Fruit fly (Drosophila melanogaster) whole organism, pupa: ENCODE results near the gene CG3281.

Source experiments
- CG10348 ChIP-seq: fragments of 200-800 bp; sonication (Bioruptor generic); IDR thresholded peaks from 2 replicates; pipeline ENCODE4 v1.3.6; 2022; ENCODE audit warnings: missing biosample characterization, missing genetic modification characterization
- CG12605 ChIP-seq: fragments of 200-800 bp; sonication (Bioruptor generic); IDR thresholded peaks from 2 replicates; pipeline ENCODE4 v1.3.6; 2022; ENCODE audit warnings: missing biosample characterization, missing genetic modification characterization
- CG13204 ChIP-seq: fragments of 200-800 bp; sonication (Bioruptor generic); optimal IDR thresholded peaks from 2 replicates; lab custom pipeline; 2018; ENCODE audit warnings: missing biosample characterization, mild to moderate bottlenecking, missing genetic modification characterization, moderate library complexity
- CG14655 ChIP-seq: fragments of 200-800 bp; sonication (Bioruptor generic); optimal IDR thresholded peaks from 3 replicates; lab custom pipeline; 2017; ENCODE audit warnings: mild to moderate bottlenecking, missing biosample characterization, missing genetic modification reagents, missing genetic modification characterization
- CG15710 ChIP-seq: fragments of 200-800 bp; sonication (Bioruptor generic); optimal IDR thresholded peaks from 2 replicates; lab custom pipeline; 2018; ENCODE audit warnings: missing biosample characterization, mild to moderate bottlenecking, missing genetic modification characterization, moderate library complexity
- CG17806 ChIP-seq: fragments of 200-800 bp; sonication (Bioruptor generic); optimal IDR thresholded peaks from 2 replicates; lab custom pipeline; 2018; ENCODE audit warnings: missing biosample characterization, mild to moderate bottlenecking, missing genetic modification characterization, moderate library complexity
- CG32121 ChIP-seq: fragments of 200-800 bp; sonication (Bioruptor generic); IDR thresholded peaks from 2 replicates; pipeline ENCODE4 v1.3.6; 2022; ENCODE audit warnings: missing biosample characterization, missing genetic modification characterization
- CG34367 ChIP-seq: fragments of 200-800 bp; sonication (Bioruptor generic); optimal IDR thresholded peaks from 2 replicates; lab custom pipeline; 2018; ENCODE audit warnings: missing biosample characterization, mild to moderate bottlenecking, missing genetic modification characterization
- CG4496 ChIP-seq: fragments of 200-800 bp; sonication (Bioruptor generic); IDR thresholded peaks from 3 replicates; pipeline ENCODE4 v1.3.6; 2022; ENCODE audit warnings: missing biosample characterization, missing genetic modification characterization
- CG8159 ChIP-seq: fragments of 200-800 bp; sonication (Bioruptor generic); optimal IDR thresholded peaks from 3 replicates; lab custom pipeline; 2018; ENCODE audit warnings: missing biosample characterization, mild to moderate bottlenecking, missing genetic modification characterization, moderate library complexity
- CG8301 ChIP-seq: fragments of 200-800 bp; sonication (Bioruptor generic); optimal IDR thresholded peaks from 2 replicates; lab custom pipeline; 2018; ENCODE audit warnings: missing biosample characterization, mild to moderate bottlenecking, missing genetic modification characterization
- CG9948 ChIP-seq: fragments of 200-800 bp; sonication (Bioruptor generic); optimal IDR thresholded peaks from 2 replicates; lab custom pipeline; 2018; ENCODE audit warnings: missing biosample characterization, mild to moderate bottlenecking, missing genetic modification characterization, moderate library complexity
- D1 ChIP-seq: fragments of 200-800 bp; sonication (Bioruptor generic); optimal IDR thresholded peaks from 2 replicates; lab custom pipeline; 2018; ENCODE audit warnings: missing biosample characterization, mild to moderate bottlenecking, missing genetic modification characterization, moderate library complexity
- EcR ChIP-seq: fragments of 200-800 bp; sonication (Bioruptor generic); optimal IDR thresholded peaks from 3 replicates; lab custom pipeline; 2019; ENCODE audit warnings: missing biosample characterization, missing genetic modification characterization, mild to moderate bottlenecking, moderate library complexity, missing genetic modification reagents
- Ets98B ChIP-seq: fragments of 200-800 bp; sonication (Bioruptor generic); IDR thresholded peaks from 2 replicates; pipeline ENCODE4 v1.3.6; 2022; ENCODE audit warnings: missing biosample characterization, missing genetic modification characterization
- Pif1A ChIP-seq: fragments of 200-800 bp; sonication (Bioruptor generic); optimal IDR thresholded peaks from 3 replicates; lab custom pipeline; 2016; ENCODE audit warnings: missing biosample characterization, missing genetic modification characterization
- Pif1B ChIP-seq: fragments of 200-800 bp; sonication (Bioruptor generic); optimal IDR thresholded peaks from 3 replicates; lab custom pipeline; 2016; ENCODE audit warnings: missing biosample characterization, missing genetic modification characterization
- Snoo ChIP-seq: fragments of 200-800 bp; sonication (Bioruptor generic); optimal IDR thresholded peaks from 3 replicates; lab custom pipeline; 2017; ENCODE audit warnings: missing biosample characterization, mild to moderate bottlenecking, missing genetic modification characterization, inconsistent platforms
- fd96Ca ChIP-seq: fragments of 200-800 bp; sonication (Bioruptor generic); IDR thresholded peaks from 3 replicates; pipeline ENCODE4 v1.3.6; 2022; ENCODE audit warnings: missing biosample characterization, missing genetic modification characterization
- gl ChIP-seq: fragments of 200-800 bp; sonication (Bioruptor generic); optimal IDR thresholded peaks from 2 replicates; lab custom pipeline; 2018; ENCODE audit warnings: missing biosample characterization, mild to moderate bottlenecking, missing genetic modification characterization
- rn ChIP-seq: fragments of 200-800 bp; sonication (Bioruptor generic); IDR thresholded peaks from 2 replicates; pipeline ENCODE4 v1.3.6; 2022; ENCODE audit warnings: missing biosample characterization, missing genetic modification characterization

The CG3281 gene

dm6 chr3R:11933903-11934302, 28.7 kb downstream of the CG3281 start:
- TF ChIP-seq CG8301 (tag; lab: Kevin White, UChicago) = no peak
- TF ChIP-seq fd96Ca = no peak
- no peak for TF ChIP-seq Snoo
- TF ChIP-seq CG13204 (GFP tag; lab: Kevin White, UChicago) = no peak
- TF ChIP-seq Ets98B (GFP tag; lab: Robert Waterston, UW) = no peak
- no peak for TF ChIP-seq Pif1B
- TF ChIP-seq CG4496 (GFP tag; lab: Robert Waterston, UW) = no peak
- TF ChIP-seq CG12605 = no peak
- no peak for TF ChIP-seq D1 (tag; lab: Kevin White, UChicago)
- TF ChIP-seq CG14655 (GFP tag; lab: Kevin White, UChicago) = no peak
- no peak for TF ChIP-seq CG8159 (tag; lab: Kevin White, UChicago)

- no peak for TF ChIP-seq CG34367 (tag; lab: Kevin White, UChicago)
- TF ChIP-seq CG13204 (GFP tag; lab: Kevin White, UChicago) = no peak
- TF ChIP-seq Pif1B = no peak
- no peak for TF ChIP-seq fd96Ca
- no peak for TF ChIP-seq CG12605
- TF ChIP-seq CG14655 (GFP tag; lab: Kevin White, UChicago) = no peak
- TF ChIP-seq D1 (tag; lab: Kevin White, UChicago) = no peak
- TF ChIP-seq Snoo = no peak
- no peak for TF ChIP-seq EcR (GFP tag; lab: Kevin White, UChicago)
- no peak for TF ChIP-seq Ets98B (GFP tag; lab: Robert Waterston, UW)
- TF ChIP-seq CG4496 (GFP tag; lab: Robert Waterston, UW) = no peak
- TF ChIP-seq CG15710 (tag; lab: Kevin White, UChicago) = no peak
- no peak for TF ChIP-seq CG8159 (tag; lab: Kevin White, UChicago)
- no peak for TF ChIP-seq CG8301 (tag; lab: Kevin White, UChicago)
Observed at dm6 chr3R:11930962-11931361, 31.6 kb downstream of the CG3281 start, which contains the start of gene CG14731. Gene CG14731, plus strand, starts transcription at chr3R:11931262.

dm6 chr3R:11920605-11921004, 42.0 kb downstream of the CG3281 start:
- TF ChIP-seq CG17806 (tag; lab: Kevin White, UChicago) = peak; percentile 88
- peak; percentile 86 for TF ChIP-seq CG15710 (tag; lab: Kevin White, UChicago)
- TF ChIP-seq CG8301 (tag; lab: Kevin White, UChicago) = peak; percentile 89
- peak; percentile 91 for TF ChIP-seq CG4496 (GFP tag; lab: Robert Waterston, UW)
- peak; percentile 92 for TF ChIP-seq CG14655 (GFP tag; lab: Kevin White, UChicago)
- TF ChIP-seq CG34367 (tag; lab: Kevin White, UChicago) = peak; percentile 88
- peak; percentile 74 for TF ChIP-seq CG32121 (GFP tag; lab: Robert Waterston, UW)
- no peak for TF ChIP-seq CG10348 (GFP tag; lab: Robert Waterston, UW)
- TF ChIP-seq Pif1B = peak; percentile 88
- peak; percentile 86 for TF ChIP-seq CG8159 (tag; lab: Kevin White, UChicago)
- peak; percentile 27 for TF ChIP-seq Snoo
- peak; percentile 77 for TF ChIP-seq CG12605
- TF ChIP-seq EcR (GFP tag; lab: Kevin White, UChicago) = no peak
- TF ChIP-seq gl (tag; lab: Kevin White, UChicago) = peak; percentile 56
- TF ChIP-seq Pif1A (GFP tag; lab: Kevin White, UChicago) = peak; percentile 83
- peak; percentile 58 for TF ChIP-seq rn (GFP tag; lab: Robert Waterston, UW)
- peak; percentile 72 for TF ChIP-seq fd96Ca
- TF ChIP-seq CG13204 (GFP tag; lab: Kevin White, UChicago) = peak; percentile 53
- TF ChIP-seq D1 (tag; lab: Kevin White, UChicago) = peak; percentile 74
- peak; percentile 86 for TF ChIP-seq CG9948 (tag; lab: Kevin White, UChicago)
- TF ChIP-seq Ets98B (GFP tag; lab: Robert Waterston, UW) = peak; percentile 80
